Fruit fly (Drosophila melanogaster) whole organism, embryonic: Measurements from ENCODE around the gene CG9107.

ENCODE experiments used
- Atf-2 ChIP-seq: fragments of 200-800 bp; sonication (Bioruptor generic); optimal IDR thresholded peaks from 2 replicates; lab custom pipeline; 2016; ENCODE audit warnings: missing biosample characterization, missing genetic modification characterization
- Atf3 ChIP-seq: fragments of 200-800 bp; sonication (Bioruptor generic); optimal IDR thresholded peaks from 3 replicates; lab custom pipeline; 2016; ENCODE audit warnings: missing biosample characterization, missing genetic modification characterization
- CG10321 ChIP-seq: fragments of 200-800 bp; sonication (Bioruptor generic); IDR thresholded peaks from 2 replicates; pipeline ENCODE4 v1.3.6; 2022; ENCODE audit warnings: missing biosample characterization, missing genetic modification characterization
- CG10366 ChIP-seq: fragments of 200-800 bp; sonication (Bioruptor generic); IDR thresholded peaks from 2 replicates; pipeline ENCODE4 v1.3.6; 2022; ENCODE audit warnings: missing biosample characterization, missing genetic modification characterization
- CG13123 ChIP-seq: fragments of 200-800 bp; sonication (Bioruptor generic); optimal IDR thresholded peaks from 2 replicates; lab custom pipeline; 2016; ENCODE audit warnings: missing biosample characterization, missing genetic modification characterization
- CG13287 ChIP-seq: fragments of 200-800 bp; sonication (Bioruptor generic); IDR thresholded peaks from 2 replicates; pipeline ENCODE4 v1.3.6; 2022; ENCODE audit warnings: missing biosample characterization, missing genetic modification characterization; ENCODE audit not compliant: partially characterized antibody
- CG14014 ChIP-seq: fragments of 200-800 bp; sonication (Bioruptor generic); IDR thresholded peaks from 2 replicates; pipeline ENCODE4 v1.3.6; 2022; ENCODE audit warnings: missing biosample characterization, missing genetic modification characterization
- CG14965 ChIP-seq: fragments of 200-800 bp; sonication (Bioruptor generic); optimal IDR thresholded peaks from 2 replicates; lab custom pipeline; 2016; ENCODE audit warnings: missing biosample characterization, missing genetic modification characterization, borderline replicate concordance
- CG16863 ChIP-seq: fragments of 200-800 bp; sonication (Bioruptor generic); optimal IDR thresholded peaks from 3 replicates; lab custom pipeline; 2016; ENCODE audit warnings: missing biosample characterization, missing genetic modification characterization
- CG17359 ChIP-seq: fragments of 200-800 bp; sonication (Bioruptor generic); optimal IDR thresholded peaks from 3 replicates; lab custom pipeline; 2018; ENCODE audit warnings: missing biosample characterization, mild to moderate bottlenecking, missing genetic modification characterization, moderate library complexity
- CG17802 ChIP-seq: fragments of 200-800 bp; sonication (Bioruptor generic); optimal IDR thresholded peaks from 2 replicates; lab custom pipeline; 2018; ENCODE audit warnings: missing biosample characterization, mild to moderate bottlenecking, missing genetic modification characterization, moderate library complexity
- CG18011 ChIP-seq: fragments of 200-800 bp; sonication (Bioruptor generic); optimal IDR thresholded peaks from 2 replicates; lab custom pipeline; 2017; ENCODE audit warnings: missing biosample characterization, missing genetic modification characterization, mild to moderate bottlenecking, moderate library complexity, missing genotype
- CG34422 ChIP-seq: fragments of 200-800 bp; sonication (Bioruptor generic); IDR thresholded peaks from 3 replicates; pipeline ENCODE4 v1.3.6; 2022; ENCODE audit warnings: missing biosample characterization, missing genetic modification characterization
- CG7963 ChIP-seq: fragments of 200-800 bp; sonication (Bioruptor generic); IDR thresholded peaks from 3 replicates; pipeline ENCODE4 v1.3.6; 2022; ENCODE audit warnings: missing biosample characterization, missing genetic modification characterization; ENCODE audit not compliant: partially characterized antibody
- CG9797 ChIP-seq: fragments of 200-800 bp; sonication (Bioruptor generic); optimal IDR thresholded peaks from 3 replicates; lab custom pipeline; 2018; ENCODE audit warnings: missing biosample characterization, mild to moderate bottlenecking, missing genetic modification characterization
- CG9817 ChIP-seq: fragments of 200-800 bp; sonication (Bioruptor generic); optimal IDR thresholded peaks from 2 replicates; lab custom pipeline; 2018; ENCODE audit warnings: missing biosample characterization, mild to moderate bottlenecking, missing genetic modification characterization, moderate library complexity
- CHES-1-like ChIP-seq: fragments of 200-800 bp; sonication (Bioruptor generic); optimal IDR thresholded peaks from 2 replicates; lab custom pipeline; 2016; ENCODE audit warnings: missing biosample characterization, missing genetic modification characterization
- CrebB ChIP-seq: fragments of 200-800 bp; sonication (Bioruptor generic); optimal IDR thresholded peaks from 3 replicates; lab custom pipeline; 2018; ENCODE audit warnings: missing biosample characterization, mild to moderate bottlenecking, missing genetic modification characterization
- E2f2 ChIP-seq: fragments of 200-800 bp; sonication (Bioruptor generic); IDR thresholded peaks from 2 replicates; pipeline ENCODE4 v1.3.6; 2022; ENCODE audit warnings: missing biosample characterization, missing genetic modification characterization
- Eip74EF ChIP-seq, 2 experiments: fragments of 200-800 bp in 1 of 2; fragments of >200 bp in 1 of 2; sonication (Bioruptor generic) in 1 of 2; optimal IDR thresholded peaks; 2 replicates each; lab custom pipeline; 2017 to 2019; ENCODE audit warnings: missing biosample characterization in 2 of 2, missing genetic modification characterization in 2 of 2, mild to moderate bottlenecking in 1 of 2, moderate library complexity in 1 of 2
- Ets97D ChIP-seq: fragments of 200-800 bp; sonication (Bioruptor generic); optimal IDR thresholded peaks from 3 replicates; lab custom pipeline; 2016; ENCODE audit warnings: missing biosample characterization, missing genetic modification characterization
- Fer2 ChIP-seq: fragments of 200-800 bp; sonication (Bioruptor generic); optimal IDR thresholded peaks from 2 replicates; lab custom pipeline; 2018; ENCODE audit warnings: missing biosample characterization, mild to moderate bottlenecking, missing genetic modification characterization, moderate library complexity
- Hand ChIP-seq: fragments of 200-800 bp; sonication (Bioruptor generic); optimal IDR thresholded peaks from 2 replicates; lab custom pipeline; 2017; ENCODE audit warnings: mild to moderate bottlenecking, missing biosample characterization, missing genetic modification reagents, missing genetic modification characterization
- HmgZ ChIP-seq: fragments of 200-800 bp; sonication (Bioruptor generic); optimal IDR thresholded peaks from 2 replicates; lab custom pipeline; 2018; ENCODE audit warnings: missing biosample characterization, mild to moderate bottlenecking, missing genetic modification characterization
- Mes4 ChIP-seq: fragments of 200-800 bp; sonication (Bioruptor generic); optimal IDR thresholded peaks from 2 replicates; lab custom pipeline; 2016; ENCODE audit warnings: missing biosample characterization, missing genetic modification characterization
- Myb ChIP-seq: fragments of 200-800 bp; sonication (Bioruptor generic); optimal IDR thresholded peaks from 2 replicates; lab custom pipeline; 2016; ENCODE audit warnings: missing biosample characterization, missing genetic modification characterization
- NC2β ChIP-seq: fragments of 200-800 bp; sonication (Bioruptor generic); optimal IDR thresholded peaks from 2 replicates; lab custom pipeline; 2016; ENCODE audit warnings: missing biosample characterization, missing genetic modification characterization
- NFAT ChIP-seq: fragments of 200-800 bp; sonication (Bioruptor generic); IDR thresholded peaks from 2 replicates; pipeline ENCODE4 v1.3.6; 2022; ENCODE audit warnings: missing biosample characterization, missing genetic modification characterization
- Nf-YA ChIP-seq: fragments of 200-800 bp; sonication (Bioruptor generic); IDR thresholded peaks from 2 replicates; pipeline ENCODE4 v1.3.6; 2022; ENCODE audit warnings: missing biosample characterization, missing genetic modification characterization
- Scr ChIP-seq: fragments of 200-800 bp; sonication (Bioruptor generic); IDR thresholded peaks from 2 replicates; pipeline ENCODE4 v1.3.6; 2022; ENCODE audit warnings: missing biosample characterization, missing genetic modification characterization; ENCODE audit not compliant: partially characterized antibody
- bcd ChIP-seq: fragments of 200-800 bp; sonication (Bioruptor generic); optimal IDR thresholded peaks from 2 replicates; lab custom pipeline; 2017; ENCODE audit warnings: missing biosample characterization, mild to moderate bottlenecking, missing genetic modification characterization
- bigmax ChIP-seq: fragments of 200-800 bp; sonication (Bioruptor generic); optimal IDR thresholded peaks from 2 replicates; lab custom pipeline; 2018; ENCODE audit warnings: missing biosample characterization, mild to moderate bottlenecking, missing genetic modification characterization
- chm ChIP-seq: fragments of 200-800 bp; sonication (Bioruptor generic); IDR thresholded peaks from 2 replicates; pipeline ENCODE4 v1.3.6; 2022; ENCODE audit warnings: missing biosample characterization, missing genetic modification characterization
- chn ChIP-seq: fragments of 200-800 bp; sonication (Bioruptor generic); optimal IDR thresholded peaks from 2 replicates; lab custom pipeline; 2016; ENCODE audit warnings: missing biosample characterization, missing genetic modification characterization
- fu2 ChIP-seq: fragments of 200-800 bp; sonication (Bioruptor generic); optimal IDR thresholded peaks from 2 replicates; lab custom pipeline; 2016; ENCODE audit warnings: missing biosample characterization, missing genetic modification characterization
- insv ChIP-seq, 2 experiments: fragments of 200-800 bp; sonication (Bioruptor generic); optimal IDR thresholded peaks; 3 replicates each; lab custom pipeline; 2016 to 2018; ENCODE audit warnings: missing biosample characterization in 2 of 2, missing genetic modification characterization in 2 of 2
- kay ChIP-seq: fragments of 200-800 bp; sonication (Bioruptor generic); optimal IDR thresholded peaks from 2 replicates; lab custom pipeline; 2016; ENCODE audit warnings: missing biosample characterization, missing genetic modification characterization
- lab ChIP-seq: fragments of 200-800 bp; sonication (Bioruptor generic); optimal IDR thresholded peaks from 3 replicates; lab custom pipeline; 2017; ENCODE audit warnings: missing biosample characterization, missing genetic modification characterization, mild to moderate bottlenecking, moderate library complexity, missing genetic modification reagents
- lilli ChIP-seq: fragments of 200-800 bp; sonication (Bioruptor generic); optimal IDR thresholded peaks from 3 replicates; lab custom pipeline; 2016; ENCODE audit warnings: missing biosample characterization, missing genetic modification characterization
- lov ChIP-seq, 2 experiments: fragments of 200-800 bp in 1 of 2; fragments of >200 bp in 1 of 2; sonication (Bioruptor generic) in 1 of 2; IDR thresholded peaks in 1 of 2; optimal IDR thresholded peaks in 1 of 2; 2 replicates in 1 of 2; 3 replicates in 1 of 2; pipeline versions ENCODE4 v1.3.6 to Lab custom; 2017 to 2022; ENCODE audit warnings: missing biosample characterization in 1 of 2, missing genetic modification characterization in 1 of 2
- maf-S ChIP-seq: fragments of 200-800 bp; sonication (Bioruptor generic); optimal IDR thresholded peaks from 2 replicates; lab custom pipeline; 2016; ENCODE audit warnings: missing biosample characterization, missing genetic modification characterization
- nau ChIP-seq: fragments of 200-800 bp; sonication (Bioruptor generic); optimal IDR thresholded peaks from 3 replicates; lab custom pipeline; 2017; ENCODE audit warnings: missing biosample characterization, mild to moderate bottlenecking, missing genetic modification characterization, missing genetic modification reagents
- oc ChIP-seq: fragments of 200-800 bp; sonication (Bioruptor generic); optimal IDR thresholded peaks from 2 replicates; lab custom pipeline; 2018; ENCODE audit warnings: missing biosample characterization, mild to moderate bottlenecking, missing genetic modification characterization, moderate library complexity
- phol ChIP-seq: fragments of 200-800 bp; sonication (Bioruptor generic); optimal IDR thresholded peaks from 3 replicates; lab custom pipeline; 2018; ENCODE audit warnings: missing biosample characterization, mild to moderate bottlenecking, missing genetic modification characterization, moderate library complexity
- stwl ChIP-seq: fragments of 200-800 bp; sonication (Bioruptor generic); optimal IDR thresholded peaks from 3 replicates; lab custom pipeline; 2018; ENCODE audit warnings: missing biosample characterization, mild to moderate bottlenecking, missing genetic modification characterization, moderate library complexity
- tap ChIP-seq: fragments of 200-800 bp; optimal IDR thresholded peaks from 3 replicates; lab custom pipeline; 2019; ENCODE audit warnings: missing biosample characterization, mild to moderate bottlenecking, missing genetic modification characterization, moderate library complexity
- twi ChIP-seq: fragments of 200-800 bp; optimal IDR thresholded peaks from 2 replicates; lab custom pipeline; 2019; ENCODE audit warnings: missing biosample characterization, mild to moderate bottlenecking, missing genetic modification characterization, moderate library complexity
- tx ChIP-seq: fragments of 200-800 bp; sonication (Bioruptor generic); optimal IDR thresholded peaks from 2 replicates; lab custom pipeline; 2016; ENCODE audit warnings: missing biosample characterization, missing genetic modification characterization
- vnd ChIP-seq: fragments of 200-800 bp; sonication (Bioruptor generic); IDR thresholded peaks from 3 replicates; pipeline ENCODE4 v1.3.6; 2022; ENCODE audit warnings: missing biosample characterization, missing genetic modification characterization; ENCODE audit not compliant: partially characterized antibody

The CG9107 gene

DNA sequence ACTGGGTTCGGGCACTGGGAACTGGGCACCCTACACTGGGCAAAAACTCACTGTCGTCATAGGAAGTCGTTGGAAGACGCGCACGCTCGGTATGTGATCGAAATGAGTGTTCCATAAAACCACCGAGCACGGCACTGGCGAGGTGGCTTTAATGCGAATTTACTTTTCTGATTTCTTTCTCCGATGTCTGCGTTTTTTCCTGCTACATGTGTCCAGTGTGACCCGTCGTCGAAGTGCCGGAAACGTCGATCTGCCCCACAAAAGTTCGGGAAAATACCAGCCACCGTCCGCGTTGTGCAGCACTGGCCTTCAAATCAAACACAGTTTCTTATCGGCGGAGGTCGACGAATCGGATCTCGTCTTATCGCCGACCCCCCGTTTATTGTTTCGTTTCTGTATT is 25.1 kb downstream of the CG9107 start, which contains the start of gene Kdm5 (continued):
- peak; percentile 89 for TF ChIP-seq CG9797 (GFP tag; lab: Kevin White, UChicago)
- TF ChIP-seq CG14014 (GFP tag; lab: Robert Waterston, UW): 0 out of 2 replicates have a peak, but pooled peaks have one; percentile 7
- TF ChIP-seq NC2β (GFP tag; lab: Kevin White, UChicago): peak; percentile 54
- TF ChIP-seq CG17802 (tag; lab: Kevin White, UChicago): peak; percentile 44
- TF ChIP-seq chm (GFP tag; lab: Robert Waterston, UW): peak; percentile 47; the same call in 1 of the 2 replicates
- peak; percentile 88 for TF ChIP-seq Myb (GFP tag; lab: Kevin White, UChicago)
- TF ChIP-seq CG13123 (GFP tag; lab: Kevin White, UChicago): no peak
- peak; percentile 64 for TF ChIP-seq lab (GFP tag; lab: Kevin White, UChicago)
- TF ChIP-seq Fer2 (tag; lab: Kevin White, UChicago): no peak
- TF ChIP-seq CG14965 (GFP tag; lab: Kevin White, UChicago): no peak
- TF ChIP-seq CG9817 (tag; lab: Kevin White, UChicago): peak; percentile 11
- TF ChIP-seq NFAT (GFP tag; lab: Robert Waterston, UW): peak; percentile 56
- no peak for TF ChIP-seq nau (GFP tag; lab: Kevin White, UChicago)
- TF ChIP-seq CG18011 (GFP tag; lab: Kevin White, UChicago): no peak
- TF ChIP-seq CHES-1-like (GFP tag; lab: Kevin White, UChicago): peak; percentile 56
- TF ChIP-seq CG13287: peak; percentile 24; the same call in 1 of the 2 replicates
- TF ChIP-seq CrebB (tag; lab: Kevin White, UChicago): peak; percentile 14
- no peak for TF ChIP-seq oc
- no peak for TF ChIP-seq kay (GFP tag; lab: Kevin White, UChicago)
- peak; percentile 67 for TF ChIP-seq E2f2 (GFP tag; lab: Robert Waterston, UW)
- peak; percentile 14 for TF ChIP-seq Mes4 (GFP tag; lab: Kevin White, UChicago)
- TF ChIP-seq CG7963: no peak
- TF ChIP-seq Atf3 (GFP tag; lab: Kevin White, UChicago): no peak
- peak in 1 of 2 experiments; percentile 27 for TF ChIP-seq insv (GFP tag; optimal IDR thresholded peaks at IDR 0.05; lab: Kevin White, UChicago)
- TF ChIP-seq tx (GFP tag; lab: Kevin White, UChicago): peak; percentile 11
- no peak for TF ChIP-seq tap (tag; lab: Kevin White, UChicago)
- peak; percentile 13 for TF ChIP-seq lilli (GFP tag; lab: Kevin White, UChicago)
- no peak for TF ChIP-seq lov (optimal IDR thresholded peaks at IDR 0.05; lab: Kevin White, UChicago)
- TF ChIP-seq lov (GFP tag; IDR thresholded peaks at IDR 0.05; lab: Robert Waterston, UW): no peak
- peak; percentile 65; the same call in 2 of the 3 replicates for TF ChIP-seq CG34422 (GFP tag; lab: Robert Waterston, UW)
- TF ChIP-seq twi (tag; lab: Kevin White, UChicago): peak; percentile 15
- TF ChIP-seq Eip74EF (GFP tag; optimal IDR thresholded peaks at IDR 0.05; lab: Kevin White, UChicago): no peak
- no peak for TF ChIP-seq Hand (GFP tag; lab: Kevin White, UChicago)
- TF ChIP-seq phol: peak; percentile 70
- no peak for TF ChIP-seq CG16863
- TF ChIP-seq maf-S: no peak
- no peak for TF ChIP-seq Atf-2 (GFP tag; lab: Kevin White, UChicago)
- TF ChIP-seq chn: peak; percentile 28
- TF ChIP-seq bcd (GFP tag; lab: Kevin White, UChicago): peak; percentile 52
- peak; percentile 31 for TF ChIP-seq bigmax (GFP tag; lab: Kevin White, UChicago)
- peak; percentile 34 for TF ChIP-seq Scr
- peak; percentile 71 for TF ChIP-seq stwl (tag; lab: Kevin White, UChicago)
- peak; percentile 86 for TF ChIP-seq Ets97D
- TF ChIP-seq CG10321: no peak
- TF ChIP-seq CG17359 (tag; lab: Kevin White, UChicago): no peak
- no peak for TF ChIP-seq vnd (GFP tag; lab: Robert Waterston, UW)
- 0 out of 2 replicates have a peak, but pooled peaks have one; percentile 11 for TF ChIP-seq Nf-YA (GFP tag; lab: Robert Waterston, UW)
- TF ChIP-seq HmgZ (tag; lab: Kevin White, UChicago): peak; percentile 62
- peak; percentile 24; the same call in 1 of the 2 replicates for TF ChIP-seq CG10366
- peak; percentile 35 for TF ChIP-seq fu2 (GFP tag; lab: Kevin White, UChicago)
